Fruit fly (Drosophila melanogaster) whole organism, wandering third instar larva: Measurements from ENCODE around the gene obe.

ENCODE experiments used
- CrebA ChIP-seq: fragments of 200-800 bp; sonication (Bioruptor generic); optimal IDR thresholded peaks from 2 replicates; lab custom pipeline; 2016; ENCODE audit warnings: missing biosample characterization, mild to moderate bottlenecking, missing genetic modification characterization, borderline replicate concordance
- Myc ChIP-seq: fragments of >200 bp; optimal IDR thresholded peaks from 2 replicates; lab custom pipeline; 2017
- OdsH ChIP-seq: fragments of 200-800 bp; sonication (Bioruptor generic); optimal IDR thresholded peaks from 2 replicates; lab custom pipeline; 2016; ENCODE audit warnings: missing biosample characterization, mild to moderate bottlenecking, missing genetic modification characterization
- Rel ChIP-seq, 2 experiments: fragments of 200-800 bp; sonication (Bioruptor generic) in 1 of 2; optimal IDR thresholded peaks; 2 replicates in 1 of 2; 3 replicates in 1 of 2; lab custom pipeline; 2016 to 2019; ENCODE audit warnings: mild to moderate bottlenecking in 2 of 2, missing biosample characterization in 2 of 2, missing genetic modification characterization in 2 of 2, moderate library complexity in 1 of 2
- dsf ChIP-seq: sonication (Bioruptor generic); optimal IDR thresholded peaks from 2 replicates; lab custom pipeline; 2016; ENCODE audit warnings: missing biosample characterization, missing genetic modification characterization, borderline replicate concordance
- h ChIP-seq: fragments of 200-800 bp; sonication (Bioruptor generic); optimal IDR thresholded peaks from 3 replicates; lab custom pipeline; 2016; ENCODE audit warnings: missing biosample characterization, mild to moderate bottlenecking, missing genetic modification characterization
- lola ChIP-seq: fragments of >200 bp; optimal IDR thresholded peaks from 2 replicates; lab custom pipeline; 2017; ENCODE audit warnings: missing biosample characterization, missing genetic modification characterization
- tai ChIP-seq: sonication (Bioruptor generic); optimal IDR thresholded peaks from 2 replicates; lab custom pipeline; 2016; ENCODE audit warnings: missing biosample characterization, missing genetic modification characterization

dm6 chr3R:15472753-15473212 is 13.1 kb upstream of the obe start:
- TF ChIP-seq h (GFP tag; lab: Kevin White, UChicago) (peak; percentile 19), Myc (lab: Kevin White, UChicago) (no peak), dsf (no peak), CrebA (GFP tag; lab: Kevin White, UChicago) (no peak), lola (GFP tag; lab: Kevin White, UChicago) (no peak), OdsH (no peak), Rel (GFP tag; optimal IDR thresholded peaks at IDR 0.05; lab: Kevin White, UChicago) (no peak), Rel (tag; optimal IDR thresholded peaks at IDR 0.05; lab: Kevin White, UChicago) (no peak), tai (GFP tag; lab: Kevin White, UChicago) (no peak)
